Fruit fly (Drosophila melanogaster) S2 (cell line): ENCODE data around the gene CG6236.

Experiments used
- CG8478 ChIP-seq: fragments of >200 bp; optimal IDR thresholded peaks from 2 replicates; lab custom pipeline; 2018
- CTCF ChIP-seq, 2 experiments: fragments of >200 bp; optimal IDR thresholded peaks; 2 replicates each; lab custom pipeline; 2018

DNA sequence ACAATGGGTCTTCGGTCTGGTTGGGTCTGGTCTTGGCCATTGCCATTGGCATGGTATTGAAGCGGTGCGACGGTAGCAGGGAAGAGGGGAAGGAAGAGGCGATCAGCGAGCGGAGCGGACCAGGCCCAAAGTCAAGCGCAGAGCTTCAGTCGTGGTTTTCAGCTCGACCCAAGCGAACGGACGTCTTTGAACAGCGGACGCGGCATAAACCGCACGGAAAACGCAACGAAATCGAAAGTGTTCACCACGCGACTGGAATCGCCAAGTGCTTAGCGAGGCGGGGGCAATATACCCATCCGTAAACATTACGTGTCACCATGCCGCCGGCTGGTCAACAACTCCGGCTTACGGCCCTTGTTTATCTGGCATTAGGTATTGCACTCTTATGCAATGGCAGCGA, 11.7 kb downstream of the CG6236 start, which contains the start of gene CG14866:
- TF ChIP-seq CG8478 (lab: Kevin White, UChicago), result no peak
- no peak for TF ChIP-seq CTCF (optimal IDR thresholded peaks at IDR 0.05; lab: Kevin White, UChicago)
